Fruit fly (Drosophila melanogaster): ENCODE data around the gene CG8461.

The CG8461 gene

DNA sequence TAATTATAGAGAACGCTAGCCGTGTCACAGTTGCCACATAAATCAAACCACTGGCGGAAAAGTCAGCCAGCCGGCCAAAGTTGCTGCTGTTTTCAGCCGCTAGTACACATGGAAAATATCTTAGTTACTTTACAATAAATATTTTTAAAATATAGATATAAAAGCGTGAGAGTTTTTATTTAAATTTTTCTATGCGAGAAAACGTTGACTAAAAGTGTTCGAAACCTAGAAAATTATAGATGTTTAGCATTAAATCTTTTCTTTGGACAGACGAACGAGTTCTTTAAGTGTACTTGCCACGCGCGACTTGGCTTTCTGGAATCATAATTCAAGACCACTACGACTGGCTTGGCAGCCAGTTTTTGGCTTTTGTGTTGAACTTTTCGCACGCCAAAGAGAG lies 27.0 kb downstream of the CG8461 start (continued):
- TF ChIP-seq CG6791 (GFP tag; IDR thresholded peaks at IDR 0.05; ENCODE audit: partially characterized antibody) (no peak), exex (tag; optimal IDR thresholded peaks at IDR 0.05) (no peak), dmrt99B (tag; optimal IDR thresholded peaks at IDR 0.05) (no peak), Atf6 (GFP tag; IDR thresholded peaks at IDR 0.05) (no peak), HHEX (GFP tag; optimal IDR thresholded peaks at IDR 0.05) (no peak), CG31441 (GFP tag; IDR thresholded peaks at IDR 0.05) (peak; percentile 31; the same call in 1 of the 2 replicates), CG4404 (GFP tag; IDR thresholded peaks at IDR 0.05) (no peak), CG11560 (tag; IDR thresholded peaks at IDR 0.05) (no peak), fd96Cb (tag; optimal IDR thresholded peaks at IDR 0.05) (peak; percentile 12), toy (GFP tag; IDR thresholded peaks at IDR 0.05) (no peak), Sox102F (GFP tag; optimal IDR thresholded peaks at IDR 0.05) (peak; percentile 20), CG18599 (GFP tag; optimal IDR thresholded peaks at IDR 0.05) (no peak)

DNA sequence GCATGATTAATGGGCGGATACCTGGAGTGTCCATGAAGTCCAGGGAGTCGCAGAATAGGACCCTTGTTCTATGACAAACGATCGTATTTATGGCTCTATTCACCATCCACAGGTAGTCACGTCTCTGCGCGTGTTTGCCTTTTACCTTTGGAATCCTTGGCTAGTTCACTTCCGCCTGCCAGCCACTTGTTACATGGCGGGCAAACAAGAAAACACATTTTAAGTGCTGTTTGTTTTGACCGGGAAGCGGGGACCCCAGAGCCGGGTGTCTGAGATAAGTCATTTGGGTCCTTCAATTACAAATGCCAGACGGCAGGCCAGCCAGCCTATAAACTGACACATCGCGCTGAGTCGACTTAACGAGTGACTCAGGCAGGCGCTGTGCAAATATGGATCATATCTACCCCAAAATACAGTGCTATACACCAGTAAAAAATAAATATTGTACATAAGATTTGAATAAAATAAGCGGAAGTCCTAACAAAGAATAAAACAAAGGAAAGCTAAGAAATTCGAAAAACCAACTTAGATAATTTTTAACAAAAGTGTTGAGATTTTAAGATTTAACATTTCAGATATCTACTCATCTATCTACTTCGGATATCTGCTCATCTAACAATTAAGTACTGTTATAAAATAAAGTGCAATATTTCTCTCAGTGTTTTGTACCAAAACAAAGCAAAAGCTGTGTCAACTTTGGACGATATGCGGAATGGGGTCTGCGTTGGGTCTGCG lies 28.7 kb downstream of the CG8461 start:
- TF ChIP-seq odd (GFP tag; optimal IDR thresholded peaks at IDR 0.05) (no peak), CG31224 (GFP tag; IDR thresholded peaks at IDR 0.05) (no peak), fd102C (GFP tag; optimal IDR thresholded peaks at IDR 0.05) (peak; percentile 40), CG6854 (GFP tag; optimal IDR thresholded peaks at IDR 0.05) (no peak), CG6813 (GFP tag; optimal IDR thresholded peaks at IDR 0.05) (peak; percentile 26), ac (GFP tag; optimal IDR thresholded peaks at IDR 0.05) (peak; percentile 47), twi (tag; optimal IDR thresholded peaks at IDR 0.05) (peak; percentile 10), CG15696 (tag; optimal IDR thresholded peaks at IDR 0.05) (peak; percentile 72), CG7271 (tag; optimal IDR thresholded peaks at IDR 0.05) (peak; percentile 35), CG15479 (GFP tag; optimal IDR thresholded peaks at IDR 0.05) (peak; percentile 51), CG9817 (tag; optimal IDR thresholded peaks at IDR 0.05) (no peak), cad (GFP tag; optimal IDR thresholded peaks at IDR 0.05) (peak; percentile 87), zf30C (GFP tag; optimal IDR thresholded peaks at IDR 0.05) (peak; percentile 11), Kr (GFP tag; optimal IDR thresholded peaks at IDR 0.05) (peak; percentile 14), sens (GFP tag) (peak; percentile 56), zen (tag; optimal IDR thresholded peaks at IDR 0.05) (peak; percentile 88), tll (GFP tag; optimal IDR thresholded peaks at IDR 0.05) (peak in 1 of 2 experiments; percentile 99), CG8765 (GFP tag; IDR thresholded peaks at IDR 0.05) (0 out of 2 replicates have a peak, but pooled peaks have one; percentile 12), Fer1 (GFP tag; optimal IDR thresholded peaks at IDR 0.05) (no peak), kay (GFP tag; optimal IDR thresholded peaks at IDR 0.05) (no peak), prd (optimal IDR thresholded peaks at IDR 0.05) (no peak), prd (GFP tag; IDR thresholded peaks at IDR 0.05) (peak; percentile 44; the same call in 2 of the 3 replicates), PHDP (tag; optimal IDR thresholded peaks at IDR 0.05) (no peak), CG2116 (GFP tag; optimal IDR thresholded peaks at IDR 0.05) (no peak), aop (GFP tag; IDR thresholded peaks at IDR 0.05) (0 out of 2 replicates have a peak, but pooled peaks have one; percentile 16), CG9727 (GFP tag; optimal IDR thresholded peaks at IDR 0.05) (peak; percentile 31), Med (GFP tag) (peak; percentile 6), ara (GFP tag; IDR thresholded peaks at IDR 0.05) (0 out of 2 replicates have a peak, but pooled peaks have one; percentile 30), Neu2 (GFP tag; optimal IDR thresholded peaks at IDR 0.05; ENCODE audit: borderline replicate concordance) (no peak), kni (GFP tag; optimal IDR thresholded peaks at IDR 0.05) (peak; percentile 67), zfh1 (GFP tag; IDR thresholded peaks at IDR 0.05) (peak; percentile 35; the same call in 1 of the 3 replicates), CG8359 (GFP tag; optimal IDR thresholded peaks at IDR 0.05; ENCODE audit: borderline replicate concordance) (peak; percentile 18)
